Worm (Caenorhabditis elegans) whole organism, late embryonic: ENCODE measurements around the gene taf-13.

Experiments used
- C38D4.7 ChIP-seq: fragments of 200-800 bp; sonication (Bioruptor generic); optimal IDR thresholded peaks from 2 replicates; lab custom pipeline; 2018; ENCODE audit warnings: mild to moderate bottlenecking, missing genetic modification characterization, moderate library complexity, missing compliant biosample characterization
- F13H6.1 ChIP-seq: sonication (generic microtip); optimal IDR thresholded peaks from 2 replicates; lab custom pipeline; 2016; ENCODE audit warnings: missing genetic modification characterization, missing compliant biosample characterization
- Y22D7AL.16 ChIP-seq: sonication (generic microtip); optimal IDR thresholded peaks from 2 replicates; lab custom pipeline; 2016; ENCODE audit warnings: missing genetic modification characterization, missing compliant biosample characterization
- ahr-1 ChIP-seq: sonication (generic microtip); optimal IDR thresholded peaks from 2 replicates; lab custom pipeline; 2016; ENCODE audit warnings: missing genetic modification characterization, missing compliant biosample characterization
- ceh-14 ChIP-seq: sonication (generic microtip); optimal IDR thresholded peaks from 2 replicates; lab custom pipeline; 2016; ENCODE audit warnings: missing genotype, missing genetic modification characterization, missing compliant biosample characterization
- ceh-19 ChIP-seq: fragments of 200-800 bp; sonication (Bioruptor generic); optimal IDR thresholded peaks from 2 replicates; lab custom pipeline; 2018; ENCODE audit warnings: mild to moderate bottlenecking, missing genetic modification characterization, missing compliant biosample characterization
- ceh-30 ChIP-seq: fragments of 150-350 bp; optimal IDR thresholded peaks from 2 replicates; lab custom pipeline; 2014; ENCODE audit warnings: missing biosample characterization, missing genetic modification characterization
- ceh-31 ChIP-seq: sonication (generic microtip); optimal IDR thresholded peaks from 2 replicates; lab custom pipeline; 2016; ENCODE audit warnings: missing genetic modification characterization, missing compliant biosample characterization
- ceh-45 ChIP-seq: fragments of 200-800 bp; sonication (Bioruptor generic); IDR thresholded peaks from 2 replicates; pipeline ENCODE4 v1.3.6; 2022; ENCODE audit warnings: missing genetic modification reagents, missing genetic modification characterization, missing compliant biosample characterization
- ceh-48 ChIP-seq: sonication (generic microtip); optimal IDR thresholded peaks from 2 replicates; lab custom pipeline; 2016; ENCODE audit warnings: missing genetic modification characterization, inconsistent platforms, missing compliant biosample characterization
- ceh-6 ChIP-seq: fragments of 200-800 bp; sonication (Bioruptor generic); optimal IDR thresholded peaks from 2 replicates; lab custom pipeline; 2018; ENCODE audit warnings: mild to moderate bottlenecking, missing genetic modification characterization, missing compliant biosample characterization
- ceh-9 ChIP-seq: sonication (generic microtip); optimal IDR thresholded peaks from 2 replicates; lab custom pipeline; 2016; ENCODE audit warnings: mild to moderate bottlenecking, missing genetic modification characterization, inconsistent platforms, missing compliant biosample characterization
- dmd-4 ChIP-seq: sonication (generic microtip); optimal IDR thresholded peaks from 2 replicates; lab custom pipeline; 2016; ENCODE audit warnings: borderline replicate concordance, missing genetic modification characterization, missing compliant biosample characterization
- ets-4 ChIP-seq: sonication (generic microtip); optimal IDR thresholded peaks from 2 replicates; lab custom pipeline; 2016; ENCODE audit warnings: missing genetic modification characterization, missing compliant biosample characterization
- fax-1 ChIP-seq: sonication (generic microtip); optimal IDR thresholded peaks from 2 replicates; lab custom pipeline; 2016; ENCODE audit warnings: missing genotype, missing genetic modification characterization, missing compliant biosample characterization
- gmeb-2 ChIP-seq: sonication (generic microtip); optimal IDR thresholded peaks from 2 replicates; lab custom pipeline; 2016; ENCODE audit warnings: missing genetic modification characterization, inconsistent platforms, missing compliant biosample characterization
- hlh-13 ChIP-seq: fragments of 200-800 bp; sonication (Bioruptor generic); optimal IDR thresholded peaks from 2 replicates; lab custom pipeline; 2018; ENCODE audit warnings: mild to moderate bottlenecking, missing genetic modification characterization, missing compliant biosample characterization
- hlh-15 ChIP-seq: sonication (generic microtip); optimal IDR thresholded peaks from 2 replicates; lab custom pipeline; 2016; ENCODE audit warnings: missing genetic modification characterization, missing compliant biosample characterization
- hlh-30 ChIP-seq: sonication (generic microtip); optimal IDR thresholded peaks from 2 replicates; lab custom pipeline; 2017; ENCODE audit warnings: antibody characterized with exemption, missing genetic modification characterization, missing compliant biosample characterization; ENCODE audit not compliant: insufficient read depth
- hlh-6 ChIP-seq: sonication (generic microtip); optimal IDR thresholded peaks from 2 replicates; lab custom pipeline; 2016; ENCODE audit warnings: missing genotype, missing genetic modification characterization, missing compliant biosample characterization
- hlh-8 ChIP-seq: sonication (generic microtip); optimal IDR thresholded peaks from 2 replicates; lab custom pipeline; 2016; ENCODE audit warnings: missing genotype, missing genetic modification characterization, missing compliant biosample characterization
- lim-6 ChIP-seq: sonication (generic microtip); optimal IDR thresholded peaks from 2 replicates; lab custom pipeline; 2016; ENCODE audit warnings: missing genetic modification characterization, missing compliant biosample characterization
- mec-3 ChIP-seq: sonication (generic microtip); optimal IDR thresholded peaks from 2 replicates; lab custom pipeline; 2016; ENCODE audit warnings: borderline replicate concordance, missing genetic modification characterization, missing compliant biosample characterization
- nfya-1 ChIP-seq: sonication (generic microtip); optimal IDR thresholded peaks from 2 replicates; lab custom pipeline; 2017; ENCODE audit warnings: missing genetic modification characterization, mild to moderate bottlenecking, missing compliant biosample characterization, antibody characterized with exemption, moderate library complexity
- nhr-11 ChIP-seq: fragments of 150-350 bp; optimal IDR thresholded peaks from 2 replicates; lab custom pipeline; 2014; ENCODE audit warnings: missing biosample characterization, missing genetic modification characterization
- nhr-232 ChIP-seq: sonication (generic microtip); optimal IDR thresholded peaks from 2 replicates; lab custom pipeline; 2016; ENCODE audit warnings: missing genetic modification characterization, missing compliant biosample characterization
- pag-3 ChIP-seq: sonication (generic microtip); optimal IDR thresholded peaks from 2 replicates; lab custom pipeline; 2016; ENCODE audit warnings: missing compliant biosample characterization, missing genetic modification characterization, borderline replicate concordance
- pha-2 ChIP-seq: sonication (generic microtip); optimal IDR thresholded peaks from 2 replicates; lab custom pipeline; 2017; ENCODE audit warnings: mild to moderate bottlenecking, missing genetic modification characterization, missing compliant biosample characterization
- ref-2 ChIP-seq: sonication (generic microtip); optimal IDR thresholded peaks from 2 replicates; lab custom pipeline; 2016; ENCODE audit warnings: missing genetic modification characterization, missing compliant biosample characterization
- sox-2 ChIP-seq: fragments of 200-800 bp; sonication (Bioruptor generic); IDR thresholded peaks from 2 replicates; pipeline ENCODE4 v1.3.6; 2022; ENCODE audit warnings: missing genetic modification reagents, missing genetic modification characterization, missing compliant biosample characterization
- tbx-2 ChIP-seq: sonication (generic microtip); optimal IDR thresholded peaks from 2 replicates; lab custom pipeline; 2016; ENCODE audit warnings: missing genetic modification characterization, missing compliant biosample characterization
- tbx-7 ChIP-seq: sonication (generic microtip); optimal IDR thresholded peaks from 2 replicates; lab custom pipeline; 2016; ENCODE audit warnings: missing genotype, missing genetic modification characterization, missing compliant biosample characterization
- ttx-3 ChIP-seq: sonication (generic microtip); optimal IDR thresholded peaks from 2 replicates; lab custom pipeline; 2016; ENCODE audit warnings: missing genetic modification reagents, missing genetic modification characterization, missing compliant biosample characterization
- unc-42 ChIP-seq: sonication (generic microtip); optimal IDR thresholded peaks from 2 replicates; lab custom pipeline; 2016; ENCODE audit warnings: missing genotype, missing genetic modification characterization, missing compliant biosample characterization
- unc-55 ChIP-seq: sonication (generic microtip); optimal IDR thresholded peaks from 2 replicates; lab custom pipeline; 2017; ENCODE audit warnings: missing biosample characterization, missing genetic modification reagents, missing genetic modification characterization
- unc-86 ChIP-seq: sonication (generic microtip); optimal IDR thresholded peaks from 2 replicates; lab custom pipeline; 2016; ENCODE audit warnings: missing genetic modification characterization, missing compliant biosample characterization
- ztf-16 ChIP-seq: sonication (generic microtip); optimal IDR thresholded peaks from 2 replicates; lab custom pipeline; 2017; ENCODE audit warnings: missing genetic modification characterization, missing compliant biosample characterization

The taf-13 gene

ce11 chrII:10646901-10647566 is 41.6 kb upstream of the taf-13 start, which contains the start of gene M28.10:
TSS of gene M28.10 (plus strand) at chrII:10647516.
- TF ChIP-seq unc-55 (GFP tag; lab: Kevin White, UChicago), result no peak
- TF ChIP-seq hlh-15 (tag; lab: Kevin White, UChicago), result no peak
- no peak for TF ChIP-seq hlh-6 (tag; lab: Kevin White, UChicago)
- TF ChIP-seq pag-3, result no peak
- no peak for TF ChIP-seq unc-42 (tag; lab: Kevin White, UChicago)
- TF ChIP-seq hlh-30 (tag; lab: Kevin White, UChicago), result no peak
- TF ChIP-seq tbx-7 (tag; lab: Kevin White, UChicago), result no peak
- TF ChIP-seq tbx-2 (tag; lab: Kevin White, UChicago), result no peak
- TF ChIP-seq ets-4, result no peak
- no peak for TF ChIP-seq Y22D7AL.16 (tag; lab: Kevin White, UChicago)
- no peak for TF ChIP-seq hlh-13 (GFP tag; lab: Kevin White, UChicago)
- no peak for TF ChIP-seq ceh-31 (tag; lab: Kevin White, UChicago)
- no peak for TF ChIP-seq F13H6.1
- TF ChIP-seq gmeb-2 (tag; lab: Kevin White, UChicago), result no peak

DNA sequence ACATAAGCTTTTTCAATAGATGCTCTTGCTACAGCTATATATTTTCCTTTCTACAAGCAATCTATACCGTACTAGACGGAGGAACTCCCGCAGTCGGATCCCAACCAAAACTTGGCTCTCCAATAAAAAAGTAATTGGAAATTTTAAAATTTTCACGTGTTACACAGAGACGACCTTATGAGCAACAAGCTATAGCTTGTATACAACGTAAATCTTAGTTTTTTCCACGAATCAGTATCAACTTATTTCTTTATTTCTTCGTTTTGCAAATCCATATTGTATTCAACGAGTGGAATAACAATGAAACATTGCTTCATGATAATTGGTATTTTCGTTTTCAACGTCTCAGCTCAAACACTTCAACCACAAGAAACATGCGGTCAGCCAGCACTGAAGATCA is 38.0 kb upstream of the taf-13 start, which contains the start of gene M28.4:
Gene M28.4, plus strand, starts transcription at position 301 of the 400 bp plus-strand sequence.
- TF ChIP-seq C38D4.7 (GFP tag; lab: Kevin White, UChicago), result no peak
- no peak for TF ChIP-seq mec-3 (tag; lab: Kevin White, UChicago)
- TF ChIP-seq fax-1 (tag; lab: Kevin White, UChicago), result no peak

- no peak for TF ChIP-seq sox-2 (GFP tag; lab: Robert Waterston, UW)
- no peak for TF ChIP-seq ceh-6
- no peak for TF ChIP-seq ceh-31 (tag; lab: Kevin White, UChicago)
- no peak for TF ChIP-seq lim-6 (tag; lab: Kevin White, UChicago)
- no peak for TF ChIP-seq hlh-6 (tag; lab: Kevin White, UChicago)
- no peak for TF ChIP-seq F13H6.1
- no peak for TF ChIP-seq hlh-13 (GFP tag; lab: Kevin White, UChicago)
- TF ChIP-seq unc-42 (tag; lab: Kevin White, UChicago), result no peak
- no peak for TF ChIP-seq nfya-1 (tag; lab: Kevin White, UChicago)
- no peak for TF ChIP-seq unc-55 (GFP tag; lab: Kevin White, UChicago)
- no peak for TF ChIP-seq hlh-30 (tag; lab: Kevin White, UChicago)
- TF ChIP-seq C38D4.7 (GFP tag; lab: Kevin White, UChicago), result no peak
- no peak for TF ChIP-seq ceh-9
- no peak for TF ChIP-seq ceh-45 (GFP tag; lab: Robert Waterston, UW)
- no peak for TF ChIP-seq ceh-48 (tag; lab: Kevin White, UChicago)
Observed at ce11 chrII:10639110-10639509, 33.7 kb upstream of the taf-13 start, which contains the start of gene M28.9. TSS of gene M28.9 (plus strand) at chrII:10639410.

DNA sequence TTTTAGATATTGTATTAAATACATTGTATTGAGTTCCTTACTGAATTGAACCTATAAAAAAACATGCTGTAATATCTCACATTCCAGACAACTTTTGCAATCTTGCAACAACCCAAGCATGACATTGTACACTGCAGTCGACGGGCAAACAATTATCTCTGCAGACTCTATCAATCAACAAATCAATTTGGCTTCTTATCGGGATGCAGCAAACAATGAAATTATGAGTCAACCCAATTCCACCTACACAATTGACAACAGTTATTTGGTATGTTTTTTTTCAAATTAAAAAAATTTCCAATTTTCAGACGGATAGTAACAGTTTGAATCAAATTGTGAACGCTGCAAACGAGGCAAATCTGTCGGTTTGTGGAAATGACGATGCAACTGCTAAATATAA is 25.5 kb upstream of the taf-13 start:
- TF ChIP-seq nhr-232 (no peak), nhr-11 (no peak), ceh-19 (GFP tag; lab: Kevin White, UChicago) (no peak), ceh-31 (tag; lab: Kevin White, UChicago) (no peak), dmd-4 (tag; lab: Kevin White, UChicago) (no peak)

- TF ChIP-seq ahr-1 (no peak), gmeb-2 (tag; lab: Kevin White, UChicago) (no peak), ref-2 (no peak), pha-2 (tag; lab: Kevin White, UChicago) (no peak), dmd-4 (tag; lab: Kevin White, UChicago) (no peak), Y22D7AL.16 (tag; lab: Kevin White, UChicago) (no peak), ttx-3 (tag; lab: Kevin White, UChicago) (no peak), mec-3 (tag; lab: Kevin White, UChicago) (no peak), hlh-13 (GFP tag; lab: Kevin White, UChicago) (no peak), ceh-48 (tag; lab: Kevin White, UChicago) (no peak), ceh-30 (tag; lab: Kevin White, UChicago) (no peak), hlh-8 (tag; lab: Kevin White, UChicago) (no peak), ceh-14 (tag; lab: Kevin White, UChicago) (no peak), hlh-15 (tag; lab: Kevin White, UChicago) (no peak), F13H6.1 (no peak), unc-86 (tag; lab: Kevin White, UChicago) (no peak), ztf-16 (no peak)
Observed at ce11 chrII:10627963-10628362, 22.6 kb upstream of the taf-13 start, which contains the start of gene M28.8. TSS of gene M28.8 (plus strand) at chrII:10628263.
